Fruit fly (Drosophila melanogaster): Measurements from ENCODE around the gene CG42613.

The CG42613 gene

DNA sequence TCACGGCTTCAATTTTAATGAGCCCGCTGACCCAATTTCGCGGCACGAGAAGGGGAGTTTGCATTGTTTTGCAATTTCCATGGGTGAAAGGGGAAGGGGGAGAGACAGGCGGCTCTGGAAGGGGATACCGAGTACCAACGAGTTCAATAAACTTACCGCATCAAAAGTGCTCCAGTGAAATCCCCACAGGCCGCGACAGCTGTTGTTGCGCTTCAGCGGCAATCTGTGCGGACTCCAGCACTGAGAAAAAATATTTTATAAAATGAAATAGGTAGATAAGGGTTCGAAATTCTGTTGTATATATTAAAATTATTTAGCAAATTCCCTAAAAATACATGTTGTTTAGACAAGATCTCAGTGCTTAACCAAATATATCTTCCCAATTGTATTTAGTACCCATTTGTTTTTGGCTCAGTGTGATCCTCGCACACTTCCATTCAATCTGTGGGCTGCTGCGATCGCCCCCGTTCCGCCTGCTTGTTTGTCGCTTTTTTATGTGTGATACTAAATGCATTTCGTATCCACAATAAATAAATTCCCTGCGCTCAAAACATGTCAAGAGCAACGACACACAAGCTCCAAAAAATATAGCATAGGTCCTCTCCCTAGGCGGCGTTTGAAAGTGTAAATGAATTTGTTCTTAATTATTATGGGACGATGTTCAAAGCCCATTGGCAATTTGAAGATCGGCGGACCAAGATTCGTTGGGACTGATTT lies 66.7 kb downstream of the CG42613 start (continued):
- TF ChIP-seq zen2 (GFP tag; IDR thresholded peaks at IDR 0.05; ENCODE audit: partially characterized antibody), result no peak
- TF ChIP-seq Meics (GFP tag; optimal IDR thresholded peaks at IDR 0.05), result peak; percentile 2
- peak; percentile 22 for TF ChIP-seq CG4328 (GFP tag; optimal IDR thresholded peaks at IDR 0.05)
- TF ChIP-seq CG32532 (GFP tag; IDR thresholded peaks at IDR 0.05), result peak; percentile 25; the same call in 1 of the 2 replicates
- peak; percentile 90 for TF ChIP-seq ci (GFP tag; IDR thresholded peaks at IDR 0.05)
- peak; percentile 68 for TF ChIP-seq CG16863 (GFP tag; optimal IDR thresholded peaks at IDR 0.05)
- TF ChIP-seq chinmo (GFP tag; IDR thresholded peaks at IDR 0.05; ENCODE audit: partially characterized antibody), result no peak
- TF ChIP-seq CG10267 (tag; optimal IDR thresholded peaks at IDR 0.05), result peak; percentile 75
- peak; percentile 91 for TF ChIP-seq phol (tag; optimal IDR thresholded peaks at IDR 0.05)
- TF ChIP-seq CG12219 (GFP tag; optimal IDR thresholded peaks at IDR 0.05), result peak; percentile 69
- TF ChIP-seq CG6272 (GFP tag; IDR thresholded peaks at IDR 0.05), result 0 out of 2 replicates have a peak, but pooled peaks have one; percentile 40
- TF ChIP-seq Nf-YB (GFP tag; optimal IDR thresholded peaks at IDR 0.05), result peak; percentile 44
- peak; percentile 76 for TF ChIP-seq chn (GFP tag; optimal IDR thresholded peaks at IDR 0.05)
- no peak for TF ChIP-seq shn (GFP tag; optimal IDR thresholded peaks at IDR 0.05)
- TF ChIP-seq Med (GFP tag), result peak; percentile 86
- peak; percentile 44 to 52 for TF ChIP-seq Pdp1 (GFP tag; optimal IDR thresholded peaks at IDR 0.05)
- peak; percentile 61; the same call in 1 of the 2 replicates for TF ChIP-seq sim (GFP tag; IDR thresholded peaks at IDR 0.05)
- TF ChIP-seq Bdp1 (GFP tag; optimal IDR thresholded peaks at IDR 0.05), result peak; percentile 27
- peak; percentile 75 for TF ChIP-seq esg (GFP tag; conservative IDR thresholded peaks at IDR 0.05)
- no peak for TF ChIP-seq CG13894 (tag; optimal IDR thresholded peaks at IDR 0.05)
- TF ChIP-seq sens (GFP tag), result peak; percentile 96
- TF ChIP-seq CG9727 (GFP tag; optimal IDR thresholded peaks at IDR 0.05), result peak; percentile 72
- peak; percentile 33 for TF ChIP-seq CG9817 (tag; optimal IDR thresholded peaks at IDR 0.05)
- TF ChIP-seq knrl (GFP tag; IDR thresholded peaks at IDR 0.05; ENCODE audit: partially characterized antibody), result no peak
- no peak for TF ChIP-seq Hey (tag; optimal IDR thresholded peaks at IDR 0.05)
- peak; percentile 69 for TF ChIP-seq CG7556 (GFP tag; optimal IDR thresholded peaks at IDR 0.05)
- peak; percentile 62; the same call in 2 of the 3 replicates for TF ChIP-seq CG11695 (GFP tag; IDR thresholded peaks at IDR 0.05)
- TF ChIP-seq CG3838 (GFP tag; optimal IDR thresholded peaks at IDR 0.05), result peak; percentile 16
- peak; percentile 15 for TF ChIP-seq maf-S (GFP tag; optimal IDR thresholded peaks at IDR 0.05)
- no peak for TF ChIP-seq chm (GFP tag; IDR thresholded peaks at IDR 0.05)
- peak; percentile 55 for TF ChIP-seq CG13775 (GFP tag; optimal IDR thresholded peaks at IDR 0.05)
- peak; percentile 89 for TF ChIP-seq Asciz (GFP tag; optimal IDR thresholded peaks at IDR 0.05)
- no peak for TF ChIP-seq ab (GFP tag; optimal IDR thresholded peaks at IDR 0.05)
- peak; percentile 64 for TF ChIP-seq fd64A (GFP tag; optimal IDR thresholded peaks at IDR 0.05)
- TF ChIP-seq wek (GFP tag; optimal IDR thresholded peaks at IDR 0.05), result no peak
- TF ChIP-seq Rfx (GFP tag; IDR thresholded peaks at IDR 0.05), result peak; percentile 35; the same call in 1 of the 2 replicates
- TF ChIP-seq Taf1 (GFP tag; IDR thresholded peaks at IDR 0.05), result no peak
- TF ChIP-seq CG7372 (GFP tag; IDR thresholded peaks at IDR 0.05), result no peak
- TF ChIP-seq B-H1 (GFP tag; IDR thresholded peaks at IDR 0.05), result peak; percentile 62; the same call in 2 of the 3 replicates
- TF ChIP-seq sd (tag; optimal IDR thresholded peaks at IDR 0.05), result no peak
- peak; percentile 15 for TF ChIP-seq fd3F (GFP tag; optimal IDR thresholded peaks at IDR 0.05)
- TF ChIP-seq CG8478 (optimal IDR thresholded peaks at IDR 0.05), result no peak
- peak; percentile 22 for TF ChIP-seq CG3065 (GFP tag; optimal IDR thresholded peaks at IDR 0.05)
- TF ChIP-seq slou (GFP tag; optimal IDR thresholded peaks at IDR 0.05), result peak; percentile 20
- TF ChIP-seq da (GFP tag; optimal IDR thresholded peaks at IDR 0.05), result peak; percentile 45
- peak; percentile 2 for TF ChIP-seq CG9609 (GFP tag; optimal IDR thresholded peaks at IDR 0.05)
- peak; percentile 82 for TF ChIP-seq CG13424 (tag; optimal IDR thresholded peaks at IDR 0.05)
- TF ChIP-seq Camta (GFP tag; optimal IDR thresholded peaks at IDR 0.05), result peak; percentile 76
- peak; percentile 73; the same call in 2 of the 3 replicates for TF ChIP-seq sr (GFP tag; IDR thresholded peaks at IDR 0.05)
- no peak for TF ChIP-seq bbx (GFP tag; IDR thresholded peaks at IDR 0.05; ENCODE audit: partially characterized antibody)
